Worm (Caenorhabditis elegans): Measurements from ENCODE around the gene W03C9.2.

- TF ChIP-seq tra-4 (tag; optimal IDR thresholded peaks at IDR 0.05): no peak
- TF ChIP-seq F13C5.2 (tag; optimal IDR thresholded peaks at IDR 0.05): no peak
- no peak for TF ChIP-seq B0310.2 (tag; optimal IDR thresholded peaks at IDR 0.05)
- TF ChIP-seq ama-1 (optimal IDR thresholded peaks at IDR 0.05): no peak
- TF ChIP-seq ceh-36 (tag; optimal IDR thresholded peaks at IDR 0.05): no peak
- TF ChIP-seq hmg-4 (GFP tag; optimal IDR thresholded peaks at IDR 0.05): no peak
- no peak for TF ChIP-seq hmbx-1 (tag; optimal IDR thresholded peaks at IDR 0.05)
- no peak for TF ChIP-seq sea-1 (GFP tag; conservative IDR thresholded peaks at IDR 0.05)
- TF ChIP-seq flt-1 (GFP tag; IDR thresholded peaks at IDR 0.05): no peak
- no peak for TF ChIP-seq scrt-1 (GFP tag; IDR thresholded peaks at IDR 0.05)
- TF ChIP-seq ceh-13 (GFP tag; optimal IDR thresholded peaks at IDR 0.05): no peak
- no peak for TF ChIP-seq pes-1 (GFP tag; IDR thresholded peaks at IDR 0.05)
- no peak for TF ChIP-seq hnd-1 (tag; optimal IDR thresholded peaks at IDR 0.05)
Observed at ce11 chrII:12006575-12007098, 44.5 kb downstream of the W03C9.2 start, which contains the start of gene mcm-2.

Measured in whole organism, early embryonic.